Fruit fly (Drosophila melanogaster): ENCODE measurements around the gene REPTOR-BP.
A peak's percentile ranks its signal among the peaks of the same experiment; 100 is the strongest.

The REPTOR-BP gene

DNA sequence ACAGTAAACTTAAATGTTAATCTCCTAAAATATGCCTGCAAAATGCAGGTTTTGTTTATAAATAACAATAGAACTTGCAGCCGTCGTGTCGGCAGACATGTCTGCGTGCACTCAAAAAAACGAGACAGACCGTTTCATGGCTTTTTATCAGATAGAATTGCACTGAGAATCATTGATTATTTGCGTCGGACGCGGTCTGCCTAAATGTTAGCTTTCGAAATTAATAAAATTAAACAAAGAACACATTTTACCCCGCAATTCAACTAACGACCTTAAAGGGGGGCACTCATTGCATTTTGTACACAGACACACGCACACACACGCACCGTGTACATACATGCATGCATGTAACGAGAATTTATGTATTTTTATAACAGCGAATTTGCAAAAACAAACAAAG lies 12.9 kb downstream of the REPTOR-BP start (continued):
- TF ChIP-seq CG9797 (GFP tag; optimal IDR thresholded peaks at IDR 0.05) = no peak
- no peak for TF ChIP-seq Sin3A (optimal IDR thresholded peaks at IDR 0.05)
- no peak for TF ChIP-seq stwl (tag; optimal IDR thresholded peaks at IDR 0.05)
- no peak for TF ChIP-seq Taf1 (GFP tag; IDR thresholded peaks at IDR 0.05)
- no peak for TF ChIP-seq Eip74EF (GFP tag; optimal IDR thresholded peaks at IDR 0.05)
- no peak for TF ChIP-seq TFAM (GFP tag; optimal IDR thresholded peaks at IDR 0.05)
- TF ChIP-seq CG12071 (GFP tag; optimal IDR thresholded peaks at IDR 0.05) = no peak
- no peak for TF ChIP-seq aop (GFP tag; IDR thresholded peaks at IDR 0.05)
- no peak for TF ChIP-seq crol (GFP tag; IDR thresholded peaks at IDR 0.05)
- TF ChIP-seq Xrp1 (GFP tag; IDR thresholded peaks at IDR 0.05) = peak; percentile 14; the same call in 1 of the 2 replicates
- no peak for TF ChIP-seq emc (GFP tag; optimal IDR thresholded peaks at IDR 0.05)
- TF ChIP-seq caup (GFP tag; optimal IDR thresholded peaks at IDR 0.05; ENCODE audit: severe bottlenecking) = no peak
- no peak for TF ChIP-seq grau (tag; optimal IDR thresholded peaks at IDR 0.05)
- TF ChIP-seq CG12236 (GFP tag; optimal IDR thresholded peaks at IDR 0.05) = peak; percentile 47
- TF ChIP-seq ac (GFP tag; optimal IDR thresholded peaks at IDR 0.05) = no peak
- TF ChIP-seq Kr (GFP tag; optimal IDR thresholded peaks at IDR 0.05) = no peak
- no peak for TF ChIP-seq CG7372 (GFP tag; IDR thresholded peaks at IDR 0.05)
- no peak for TF ChIP-seq HmgZ (tag; optimal IDR thresholded peaks at IDR 0.05)
- no peak for TF ChIP-seq Vsx1 (GFP tag; optimal IDR thresholded peaks at IDR 0.05)
- no peak for TF ChIP-seq CG14965 (GFP tag; optimal IDR thresholded peaks at IDR 0.05; ENCODE audit: borderline replicate concordance)
- no peak for TF ChIP-seq CG9817 (tag; optimal IDR thresholded peaks at IDR 0.05)
- TF ChIP-seq CG10979 (tag; optimal IDR thresholded peaks at IDR 0.05) = no peak
- TF ChIP-seq CG14710 (tag; optimal IDR thresholded peaks at IDR 0.05) = no peak
- TF ChIP-seq CG11723 (GFP tag; optimal IDR thresholded peaks at IDR 0.05) = no peak
- TF ChIP-seq CG9727 (GFP tag; optimal IDR thresholded peaks at IDR 0.05) = no peak
- TF ChIP-seq pzg (GFP tag; optimal IDR thresholded peaks at IDR 0.05) = no peak
- TF ChIP-seq shn (GFP tag; optimal IDR thresholded peaks at IDR 0.05) = peak; percentile 10
- no peak for TF ChIP-seq CG10209 (GFP tag; optimal IDR thresholded peaks at IDR 0.05)
- no peak for TF ChIP-seq CG12744 (GFP tag; optimal IDR thresholded peaks at IDR 0.05)
- TF ChIP-seq Pdp1 (GFP tag; optimal IDR thresholded peaks at IDR 0.05) = peak in 1 of 2 experiments; percentile 47
- TF ChIP-seq CG7839 (tag; optimal IDR thresholded peaks at IDR 0.05) = no peak
- TF ChIP-seq CG17328 (GFP tag; IDR thresholded peaks at IDR 0.05) = peak; percentile 59
- TF ChIP-seq Mrtf (GFP tag; IDR thresholded peaks at IDR 0.05) = no peak
- no peak for TF ChIP-seq salm (tag; optimal IDR thresholded peaks at IDR 0.05)
- no peak for TF ChIP-seq Blimp-1 (GFP tag; optimal IDR thresholded peaks at IDR 0.05)
- TF ChIP-seq sr (GFP tag; IDR thresholded peaks at IDR 0.05) = no peak
- peak; percentile 37; the same call in 1 of the 3 replicates for TF ChIP-seq row (GFP tag; IDR thresholded peaks at IDR 0.05)
- TF ChIP-seq CG4820 (GFP tag; optimal IDR thresholded peaks at IDR 0.05) = peak; percentile 25
- TF ChIP-seq CG30403 (GFP tag; optimal IDR thresholded peaks at IDR 0.05) = peak; percentile 31
- no peak for TF ChIP-seq CG11085 (GFP tag; IDR thresholded peaks at IDR 0.05)
- no peak for TF ChIP-seq Deaf1 (tag; optimal IDR thresholded peaks at IDR 0.05)
- TF ChIP-seq Sox102F (GFP tag; optimal IDR thresholded peaks at IDR 0.05) = no peak
- no peak for TF ChIP-seq Rx (GFP tag; IDR thresholded peaks at IDR 0.05)
- TF ChIP-seq CG34376 (GFP tag; optimal IDR thresholded peaks at IDR 0.05) = no peak
- no peak for TF ChIP-seq B-H1 (GFP tag; IDR thresholded peaks at IDR 0.05)
- no peak for TF ChIP-seq unc-4 (GFP tag; IDR thresholded peaks at IDR 0.05; ENCODE audit: partially characterized antibody)
- TF ChIP-seq Mes4 (GFP tag; optimal IDR thresholded peaks at IDR 0.05) = peak; percentile 1
- no peak for TF ChIP-seq ro (GFP tag; IDR thresholded peaks at IDR 0.05)
- TF ChIP-seq fru (optimal IDR thresholded peaks at IDR 0.05) = no peak
- peak; percentile 9 to 22 for TF ChIP-seq bsh (GFP tag; optimal IDR thresholded peaks at IDR 0.05)
- no peak for TF ChIP-seq mirr (GFP tag; optimal IDR thresholded peaks at IDR 0.05)
- TF ChIP-seq fu2 (GFP tag; optimal IDR thresholded peaks at IDR 0.05) = no peak
